Fruit fly (Drosophila melanogaster): ENCODE results near the gene Eip75B.

Gene Eip75B

dm6 chr3L:17978468-17978875 is 86.0 kb downstream of the Eip75B start:
- no peak for TF ChIP-seq Myc (optimal IDR thresholded peaks at IDR 0.05)
- TF ChIP-seq h (optimal IDR thresholded peaks at IDR 0.05): no peak
- no peak for TF ChIP-seq Sin3A (optimal IDR thresholded peaks at IDR 0.05)
- TF ChIP-seq insv (optimal IDR thresholded peaks at IDR 0.05): no peak
- TF ChIP-seq psq (optimal IDR thresholded peaks at IDR 0.05): no peak
- TF ChIP-seq ttk (optimal IDR thresholded peaks at IDR 0.05): no peak

DNA sequence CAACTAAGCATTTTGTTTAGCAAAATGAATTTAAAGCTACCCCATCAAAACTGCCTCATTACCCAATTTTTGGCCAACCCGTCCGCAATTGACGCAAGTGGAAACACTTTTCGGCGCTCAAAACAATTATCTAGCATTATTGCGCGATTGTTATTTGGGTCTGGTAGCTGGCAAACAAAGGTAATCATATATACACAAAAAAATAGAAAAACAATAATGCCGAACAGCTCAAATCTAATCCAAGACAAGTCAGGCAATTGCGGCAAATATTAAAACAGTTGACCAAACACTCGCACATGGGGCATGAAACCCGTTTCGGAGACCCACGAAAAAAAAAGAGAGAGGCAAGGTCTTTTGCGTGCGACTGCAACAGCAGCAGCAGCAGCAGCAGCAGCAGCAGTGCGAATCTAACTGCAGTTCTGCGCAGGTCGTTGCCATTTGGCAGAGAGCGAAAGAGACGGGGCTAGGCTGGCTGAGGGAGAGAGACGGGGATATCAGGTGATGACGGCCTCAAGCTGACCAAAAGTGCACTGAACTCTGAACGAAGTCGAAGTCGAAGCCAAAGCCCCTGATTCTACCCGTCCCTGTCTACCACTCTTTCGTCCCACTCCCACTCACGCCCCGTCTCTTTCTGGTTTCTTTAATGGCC is 86.8 kb downstream of the Eip75B start:
- no peak for TF ChIP-seq Myc (optimal IDR thresholded peaks at IDR 0.05)
- no peak for TF ChIP-seq Sin3A (optimal IDR thresholded peaks at IDR 0.05)
- TF ChIP-seq h (optimal IDR thresholded peaks at IDR 0.05): no peak
- no peak for TF ChIP-seq insv (optimal IDR thresholded peaks at IDR 0.05)
- TF ChIP-seq ttk (optimal IDR thresholded peaks at IDR 0.05): no peak
- TF ChIP-seq psq (optimal IDR thresholded peaks at IDR 0.05): no peak

DNA sequence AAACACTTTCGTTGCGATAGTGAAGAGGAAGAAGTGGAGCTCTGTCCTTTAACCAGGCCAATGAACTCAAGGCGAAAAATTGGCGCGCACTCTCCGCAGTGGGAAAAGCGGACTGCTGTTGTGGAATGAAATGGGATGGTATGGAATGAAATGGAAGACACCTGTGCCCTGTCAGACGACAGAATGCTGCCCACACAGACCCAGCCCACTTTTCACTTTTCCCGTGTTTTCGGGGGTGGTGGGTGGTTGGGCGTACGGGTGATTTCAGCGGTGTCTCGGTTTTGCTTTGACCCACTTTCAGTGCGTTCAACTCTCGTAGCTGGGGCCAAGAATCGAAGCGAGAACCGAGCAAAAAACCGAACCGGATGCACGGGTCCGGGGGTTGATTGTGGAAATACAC is 88.1 kb downstream of the Eip75B start:
- TF ChIP-seq psq (optimal IDR thresholded peaks at IDR 0.05) (no peak), insv (optimal IDR thresholded peaks at IDR 0.05) (no peak), Myc (optimal IDR thresholded peaks at IDR 0.05) (no peak), Sin3A (optimal IDR thresholded peaks at IDR 0.05) (no peak), ttk (optimal IDR thresholded peaks at IDR 0.05) (no peak), h (optimal IDR thresholded peaks at IDR 0.05) (no peak)

DNA sequence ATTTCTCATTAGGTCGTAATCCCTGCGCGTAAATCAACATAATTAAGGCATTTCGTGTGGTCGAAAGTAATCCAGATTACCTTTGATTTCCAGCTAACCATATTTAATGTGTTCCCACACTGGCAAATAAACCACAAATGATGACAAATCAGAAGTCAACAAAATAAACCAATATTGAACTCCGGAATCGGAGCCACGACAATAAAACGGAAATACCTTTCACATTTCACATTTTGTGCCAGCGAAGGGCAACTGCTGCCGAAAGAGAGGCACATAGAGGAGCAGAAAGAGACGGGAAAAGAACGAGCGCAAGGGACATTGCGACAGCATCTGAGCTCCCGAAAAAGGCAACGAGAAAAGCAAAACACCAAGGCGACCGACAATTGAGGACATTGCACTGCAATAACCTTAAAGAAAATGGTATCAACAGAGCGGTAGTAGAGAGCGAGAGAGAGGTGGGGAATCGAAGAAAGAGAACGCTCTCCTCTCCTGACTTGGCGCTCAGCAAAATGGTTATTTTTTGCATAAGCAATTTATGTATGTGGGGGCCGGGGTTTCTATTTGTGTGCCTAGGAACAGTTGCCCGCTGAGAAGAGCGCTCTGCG is 89.0 kb downstream of the Eip75B start:
- no peak for TF ChIP-seq Sin3A (optimal IDR thresholded peaks at IDR 0.05)

DNA sequence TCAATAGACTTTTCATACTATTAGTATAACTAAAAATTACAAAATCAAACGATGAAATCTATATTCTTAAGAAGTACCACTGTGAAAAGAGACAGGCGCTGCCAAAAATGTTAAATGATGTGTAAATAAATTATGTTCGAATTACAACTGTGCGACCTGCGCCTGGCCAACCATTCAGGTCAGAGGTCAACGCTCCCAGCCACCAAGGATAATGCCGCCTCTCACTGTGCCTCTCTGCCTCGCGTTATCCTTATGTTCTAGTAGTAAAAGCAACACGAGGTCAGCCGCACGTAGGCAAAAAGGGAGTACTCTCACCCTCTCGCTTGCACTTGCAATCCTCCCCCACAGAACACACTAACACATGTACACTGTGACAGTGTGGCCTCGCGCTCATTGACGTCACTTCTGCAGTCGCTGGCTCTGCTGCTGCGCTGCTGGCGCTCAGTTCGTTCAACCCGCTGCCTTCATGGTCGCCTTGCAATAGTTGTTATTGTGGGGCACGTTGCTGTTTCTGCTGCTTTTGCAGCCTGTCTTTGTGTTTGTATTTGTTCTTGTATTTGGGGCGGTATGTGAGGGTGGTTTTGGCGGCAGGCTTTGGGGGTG is 89.9 kb downstream of the Eip75B start:
- TF ChIP-seq psq (optimal IDR thresholded peaks at IDR 0.05): no peak
- no peak for TF ChIP-seq Myc (optimal IDR thresholded peaks at IDR 0.05)
- TF ChIP-seq ttk (optimal IDR thresholded peaks at IDR 0.05): no peak
- no peak for TF ChIP-seq Sin3A (optimal IDR thresholded peaks at IDR 0.05)
- TF ChIP-seq insv (optimal IDR thresholded peaks at IDR 0.05): no peak
- TF ChIP-seq h (optimal IDR thresholded peaks at IDR 0.05): no peak

dm6 chr3L:17972995-17973397 is 91.5 kb downstream of the Eip75B start:
- TF ChIP-seq insv (optimal IDR thresholded peaks at IDR 0.05) (no peak), h (optimal IDR thresholded peaks at IDR 0.05) (no peak), Myc (optimal IDR thresholded peaks at IDR 0.05) (no peak), psq (optimal IDR thresholded peaks at IDR 0.05) (no peak), Sin3A (optimal IDR thresholded peaks at IDR 0.05) (no peak)

- no peak for TF ChIP-seq Sin3A (optimal IDR thresholded peaks at IDR 0.05)
- no peak for TF ChIP-seq ttk (optimal IDR thresholded peaks at IDR 0.05)
- no peak for TF ChIP-seq insv (optimal IDR thresholded peaks at IDR 0.05)
- TF ChIP-seq Myc (optimal IDR thresholded peaks at IDR 0.05): no peak
- TF ChIP-seq psq (optimal IDR thresholded peaks at IDR 0.05): no peak
- no peak for TF ChIP-seq h (optimal IDR thresholded peaks at IDR 0.05)
These were observed 92.1 kb downstream of the Eip75B start for dm6 chr3L:17972322-17972949.

DNA sequence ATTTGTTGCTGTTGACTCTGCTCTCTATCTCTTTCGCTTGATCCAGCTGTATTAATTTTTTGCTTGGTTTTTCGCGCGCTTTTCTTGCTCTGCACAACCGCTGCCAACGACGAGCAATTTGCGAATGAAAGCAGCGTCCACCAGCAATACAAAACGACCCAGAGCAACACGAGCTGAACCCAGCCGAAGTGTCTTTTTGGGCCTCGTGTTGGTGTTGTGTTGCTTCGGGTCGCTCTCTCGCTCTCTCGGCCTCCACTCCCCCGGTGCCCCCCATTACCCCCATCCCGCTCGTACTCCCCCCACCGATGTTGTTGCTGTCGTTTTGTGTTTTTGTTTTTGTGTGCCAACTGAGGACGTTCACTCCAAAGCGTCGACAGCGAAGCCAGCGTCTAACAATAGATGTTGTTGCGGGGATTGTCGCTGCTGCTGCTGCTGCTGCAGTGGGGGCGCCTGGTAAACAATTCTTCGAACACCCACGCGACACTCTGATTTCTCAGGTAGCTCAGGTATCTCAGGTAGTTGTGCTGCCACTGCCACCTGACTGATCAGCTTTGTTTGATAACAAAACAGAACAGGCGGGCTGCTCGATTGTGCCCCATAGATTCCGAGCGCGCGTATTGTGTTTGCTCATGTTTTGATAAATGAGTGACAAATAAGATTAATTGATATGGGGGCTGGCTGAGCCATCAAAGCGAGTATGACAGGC is 93.3 kb downstream of the Eip75B start:
- TF ChIP-seq h (optimal IDR thresholded peaks at IDR 0.05): no peak
- no peak for TF ChIP-seq ttk (optimal IDR thresholded peaks at IDR 0.05)
- TF ChIP-seq Sin3A (optimal IDR thresholded peaks at IDR 0.05): no peak
- TF ChIP-seq psq (optimal IDR thresholded peaks at IDR 0.05): no peak
- TF ChIP-seq Myc (optimal IDR thresholded peaks at IDR 0.05): no peak
- TF ChIP-seq insv (optimal IDR thresholded peaks at IDR 0.05): no peak

dm6 chr3L:17970316-17970715 is 94.2 kb downstream of the Eip75B start:
- no peak for TF ChIP-seq Myc (optimal IDR thresholded peaks at IDR 0.05)
- TF ChIP-seq insv (optimal IDR thresholded peaks at IDR 0.05): no peak
- TF ChIP-seq Sin3A (optimal IDR thresholded peaks at IDR 0.05): no peak
- no peak for TF ChIP-seq h (optimal IDR thresholded peaks at IDR 0.05)
- no peak for TF ChIP-seq ttk (optimal IDR thresholded peaks at IDR 0.05)
- no peak for TF ChIP-seq psq (optimal IDR thresholded peaks at IDR 0.05)

DNA sequence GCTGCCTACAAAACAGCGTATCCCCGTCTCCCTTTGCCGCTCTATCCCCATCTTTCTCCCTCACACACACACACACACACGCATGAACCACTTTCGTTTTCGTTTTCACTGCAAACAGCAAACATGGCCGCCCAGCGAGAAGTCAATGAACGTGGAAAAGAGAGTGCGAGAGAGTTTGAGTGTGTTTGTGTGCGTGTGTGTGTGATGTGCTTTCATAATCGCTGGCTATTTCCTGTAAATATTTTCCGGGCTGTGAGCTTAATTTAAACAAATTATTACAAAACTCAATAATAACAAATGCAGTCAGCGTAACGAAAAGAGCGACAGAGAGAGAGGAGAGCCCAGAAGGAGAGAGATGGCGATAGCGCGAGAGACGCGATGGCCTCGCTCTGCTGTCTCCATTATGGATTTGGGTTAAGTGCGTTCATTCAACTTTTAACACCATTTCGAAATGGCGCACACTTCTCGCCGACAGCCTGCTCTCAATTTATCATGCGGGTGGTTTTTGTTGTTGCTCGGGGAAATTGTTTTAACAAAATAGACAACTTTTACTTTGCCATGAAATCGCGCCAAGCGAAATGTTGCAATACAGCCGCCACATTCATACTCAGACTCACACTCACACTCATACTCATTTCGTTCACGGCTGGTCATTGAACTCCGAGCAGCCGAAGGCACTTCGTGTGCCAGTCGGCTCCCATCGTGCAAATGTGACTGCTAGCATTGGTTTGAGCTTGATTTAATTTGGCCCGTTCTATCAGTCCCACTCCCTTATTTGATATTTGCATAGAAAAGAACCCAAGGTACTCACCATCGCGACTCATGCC is 95.7 kb downstream of the Eip75B start:
- TF ChIP-seq h (optimal IDR thresholded peaks at IDR 0.05) (no peak), ttk (optimal IDR thresholded peaks at IDR 0.05) (no peak), insv (optimal IDR thresholded peaks at IDR 0.05) (no peak), psq (optimal IDR thresholded peaks at IDR 0.05) (no peak), Sin3A (optimal IDR thresholded peaks at IDR 0.05) (no peak), Myc (optimal IDR thresholded peaks at IDR 0.05) (no peak)

- TF ChIP-seq psq (optimal IDR thresholded peaks at IDR 0.05) (no peak), ttk (optimal IDR thresholded peaks at IDR 0.05) (no peak), h (optimal IDR thresholded peaks at IDR 0.05) (no peak), insv (optimal IDR thresholded peaks at IDR 0.05) (no peak), Myc (optimal IDR thresholded peaks at IDR 0.05) (no peak), Sin3A (optimal IDR thresholded peaks at IDR 0.05) (no peak)
These were observed 97.1 kb downstream of the Eip75B start for dm6 chr3L:17967187-17967940.
